Fruit fly (Drosophila melanogaster) whole organism, embryonic: ENCODE results near the gene CG13114.
A peak's percentile ranks its signal among the peaks of the same experiment; 100 is the strongest.

ENCODE experiments used
- CG10209 ChIP-seq: fragments of 200-800 bp; sonication (Bioruptor generic); optimal IDR thresholded peaks from 3 replicates; lab custom pipeline; 2017; ENCODE audit warnings: missing biosample characterization, mild to moderate bottlenecking, missing genetic modification characterization, missing genetic modification reagents
- CG10267 ChIP-seq: fragments of 200-800 bp; sonication (Bioruptor generic); optimal IDR thresholded peaks from 2 replicates; lab custom pipeline; 2018; ENCODE audit warnings: missing biosample characterization, mild to moderate bottlenecking, missing genetic modification characterization, moderate library complexity
- CG10565 ChIP-seq: fragments of 200-800 bp; sonication (Bioruptor generic); optimal IDR thresholded peaks from 3 replicates; lab custom pipeline; 2016; ENCODE audit warnings: missing biosample characterization, mild to moderate bottlenecking, missing genetic modification characterization
- CG12299 ChIP-seq: fragments of 200-800 bp; sonication (Bioruptor generic); optimal IDR thresholded peaks from 2 replicates; lab custom pipeline; 2018; ENCODE audit warnings: missing biosample characterization, mild to moderate bottlenecking, missing genetic modification characterization
- CG14050 ChIP-seq: fragments of 200-800 bp; sonication (Bioruptor generic); IDR thresholded peaks from 3 replicates; pipeline ENCODE4 v1.3.6; 2022; ENCODE audit warnings: missing biosample characterization, missing genetic modification characterization
- CG14710 ChIP-seq: fragments of 200-800 bp; sonication (Bioruptor generic); optimal IDR thresholded peaks from 3 replicates; lab custom pipeline; 2019; ENCODE audit warnings: missing biosample characterization, mild to moderate bottlenecking, missing genetic modification characterization, moderate library complexity
- CG17568 ChIP-seq: fragments of 200-800 bp; sonication (Bioruptor generic); optimal IDR thresholded peaks from 2 replicates; lab custom pipeline; 2018; ENCODE audit warnings: missing biosample characterization, mild to moderate bottlenecking, missing genetic modification characterization, moderate library complexity
- CG2120 ChIP-seq: fragments of 200-800 bp; sonication (Bioruptor generic); optimal IDR thresholded peaks from 3 replicates; lab custom pipeline; 2016; ENCODE audit warnings: missing biosample characterization, missing genetic modification characterization
- CG2129 ChIP-seq: fragments of 200-800 bp; sonication (Bioruptor generic); IDR thresholded peaks from 2 replicates; pipeline ENCODE4 v1.3.6; 2022; ENCODE audit warnings: missing biosample characterization, missing genetic modification characterization; ENCODE audit not compliant: partially characterized antibody
- CG2889 ChIP-seq: fragments of 200-800 bp; sonication (Bioruptor generic); IDR thresholded peaks from 3 replicates; pipeline ENCODE4 v1.3.6; 2022; ENCODE audit warnings: missing biosample characterization, missing genetic modification characterization
- CG31224 ChIP-seq: fragments of 200-800 bp; sonication (Bioruptor generic); IDR thresholded peaks from 2 replicates; pipeline ENCODE4 v1.3.6; 2022; ENCODE audit warnings: missing biosample characterization, missing genetic modification characterization
- CG33213 ChIP-seq: fragments of 200-800 bp; sonication (Bioruptor generic); optimal IDR thresholded peaks from 3 replicates; lab custom pipeline; 2016; ENCODE audit warnings: missing biosample characterization, missing genetic modification characterization
- CG4360 ChIP-seq: fragments of 200-800 bp; sonication (Bioruptor generic); IDR thresholded peaks from 2 replicates; pipeline ENCODE4 v1.3.6; 2022; ENCODE audit warnings: missing biosample characterization, missing genetic modification characterization
- CG4854 ChIP-seq: fragments of 200-800 bp; sonication (Bioruptor generic); optimal IDR thresholded peaks from 2 replicates; lab custom pipeline; 2016; ENCODE audit warnings: missing biosample characterization, missing genetic modification characterization, inconsistent platforms
- CG5245 ChIP-seq: fragments of 200-800 bp; sonication (Bioruptor generic); optimal IDR thresholded peaks from 3 replicates; lab custom pipeline; 2016; ENCODE audit warnings: missing biosample characterization, missing genetic modification characterization
- CG6813 ChIP-seq: fragments of 200-800 bp; sonication (Bioruptor generic); optimal IDR thresholded peaks from 2 replicates; lab custom pipeline; 2017; ENCODE audit warnings: missing biosample characterization, missing genetic modification characterization, mild to moderate bottlenecking, moderate library complexity, missing genetic modification reagents
- CG7357 ChIP-seq: fragments of 200-800 bp; sonication (Bioruptor generic); IDR thresholded peaks from 3 replicates; pipeline ENCODE4 v1.3.6; 2022; ENCODE audit warnings: missing biosample characterization, missing genetic modification characterization
- CG7963 ChIP-seq: fragments of 200-800 bp; sonication (Bioruptor generic); IDR thresholded peaks from 3 replicates; pipeline ENCODE4 v1.3.6; 2022; ENCODE audit warnings: missing biosample characterization, missing genetic modification characterization; ENCODE audit not compliant: partially characterized antibody
- D19A ChIP-seq: fragments of 200-800 bp; optimal IDR thresholded peaks from 3 replicates; lab custom pipeline; 2019; ENCODE audit warnings: missing biosample characterization, mild to moderate bottlenecking, missing genetic modification characterization, moderate library complexity
- D19B ChIP-seq: fragments of 200-800 bp; sonication (Bioruptor generic); optimal IDR thresholded peaks from 2 replicates; lab custom pipeline; 2017; ENCODE audit warnings: missing biosample characterization, mild to moderate bottlenecking, missing genetic modification characterization
- Doc2 ChIP-seq: fragments of 200-800 bp; sonication (Bioruptor generic); IDR thresholded peaks from 2 replicates; pipeline ENCODE4 v1.3.6; 2022; ENCODE audit warnings: missing biosample characterization, missing genetic modification characterization
- Eip74EF ChIP-seq, 2 experiments: fragments of 200-800 bp in 1 of 2; fragments of >200 bp in 1 of 2; sonication (Bioruptor generic) in 1 of 2; optimal IDR thresholded peaks; 2 replicates each; lab custom pipeline; 2017 to 2019; ENCODE audit warnings: missing biosample characterization in 2 of 2, missing genetic modification characterization in 2 of 2, mild to moderate bottlenecking in 1 of 2, moderate library complexity in 1 of 2
- Elba2 ChIP-seq: fragments of 200-800 bp; sonication (Bioruptor generic); optimal IDR thresholded peaks from 3 replicates; lab custom pipeline; 2016; ENCODE audit warnings: missing biosample characterization, missing genetic modification characterization
- Ets97D ChIP-seq: fragments of 200-800 bp; sonication (Bioruptor generic); optimal IDR thresholded peaks from 3 replicates; lab custom pipeline; 2016; ENCODE audit warnings: missing biosample characterization, missing genetic modification characterization
- HLHmδ ChIP-seq: fragments of 200-800 bp; sonication (Bioruptor generic); optimal IDR thresholded peaks from 2 replicates; lab custom pipeline; 2018; ENCODE audit warnings: missing biosample characterization, mild to moderate bottlenecking, missing genetic modification characterization, moderate library complexity
- HmgZ ChIP-seq: fragments of 200-800 bp; sonication (Bioruptor generic); optimal IDR thresholded peaks from 2 replicates; lab custom pipeline; 2018; ENCODE audit warnings: missing biosample characterization, mild to moderate bottlenecking, missing genetic modification characterization
- Hr3 ChIP-seq: fragments of 200-800 bp; sonication (Bioruptor generic); optimal IDR thresholded peaks from 3 replicates; lab custom pipeline; 2016; ENCODE audit warnings: missing biosample characterization, missing genetic modification characterization
- Lpt ChIP-seq: fragments of >200 bp; optimal IDR thresholded peaks from 2 replicates; lab custom pipeline; 2018; ENCODE audit warnings: missing biosample characterization, missing genetic modification characterization
- Scr ChIP-seq: fragments of 200-800 bp; sonication (Bioruptor generic); IDR thresholded peaks from 2 replicates; pipeline ENCODE4 v1.3.6; 2022; ENCODE audit warnings: missing biosample characterization, missing genetic modification characterization; ENCODE audit not compliant: partially characterized antibody
- TFAM ChIP-seq: fragments of 200-800 bp; sonication (Bioruptor generic); optimal IDR thresholded peaks from 2 replicates; lab custom pipeline; 2017; ENCODE audit warnings: missing biosample characterization, missing genetic modification characterization, inconsistent platforms
- chif ChIP-seq, 2 experiments: fragments of 200-800 bp; sonication (Bioruptor generic); optimal IDR thresholded peaks; 3 replicates each; lab custom pipeline; 2016; ENCODE audit warnings: missing biosample characterization in 2 of 2, missing genetic modification characterization in 2 of 2
- chinmo ChIP-seq: fragments of 200-800 bp; sonication (Bioruptor generic); IDR thresholded peaks from 4 replicates; pipeline ENCODE4 v1.3.6; 2022; ENCODE audit warnings: missing biosample characterization, missing genetic modification characterization; ENCODE audit not compliant: partially characterized antibody
- dati ChIP-seq: fragments of 200-800 bp; sonication (Bioruptor generic); IDR thresholded peaks from 2 replicates; pipeline ENCODE4 v1.3.6; 2022; ENCODE audit warnings: missing biosample characterization, missing genetic modification characterization
- disco-r ChIP-seq: fragments of 200-800 bp; sonication (Bioruptor generic); optimal IDR thresholded peaks from 2 replicates; lab custom pipeline; 2016; ENCODE audit warnings: missing biosample characterization, missing genetic modification characterization
- fru ChIP-seq: fragments of >200 bp; optimal IDR thresholded peaks from 2 replicates; lab custom pipeline; 2017
- gcm2 ChIP-seq: fragments of 200-800 bp; sonication (Bioruptor generic); optimal IDR thresholded peaks from 2 replicates; lab custom pipeline; 2016; ENCODE audit warnings: missing biosample characterization, missing genetic modification characterization
- jing ChIP-seq: fragments of 200-800 bp; sonication (Bioruptor generic); optimal IDR thresholded peaks from 2 replicates; lab custom pipeline; 2018; ENCODE audit warnings: missing biosample characterization, mild to moderate bottlenecking, missing genetic modification characterization
- peb ChIP-seq: fragments of 200-800 bp; sonication (Bioruptor generic); IDR thresholded peaks from 2 replicates; pipeline ENCODE4 v1.3.6; 2022; ENCODE audit warnings: missing biosample characterization, missing genetic modification characterization
- pita ChIP-seq: fragments of 200-800 bp; sonication (Bioruptor generic); optimal IDR thresholded peaks from 2 replicates; lab custom pipeline; 2017; ENCODE audit warnings: missing biosample characterization, mild to moderate bottlenecking, missing genetic modification characterization
- pum ChIP-seq: fragments of 200-800 bp; sonication (Bioruptor generic); optimal IDR thresholded peaks from 2 replicates; lab custom pipeline; 2016; ENCODE audit warnings: missing biosample characterization, missing genetic modification characterization
- row ChIP-seq: fragments of 200-800 bp; sonication (Bioruptor generic); IDR thresholded peaks from 3 replicates; pipeline ENCODE4 v1.3.6; 2022; ENCODE audit warnings: missing biosample characterization, missing genetic modification characterization
- salm ChIP-seq: fragments of 200-800 bp; sonication (Bioruptor generic); optimal IDR thresholded peaks from 2 replicates; lab custom pipeline; 2018; ENCODE audit warnings: missing biosample characterization, mild to moderate bottlenecking, missing genetic modification characterization
- scrt ChIP-seq: fragments of 200-800 bp; sonication (Bioruptor generic); optimal IDR thresholded peaks from 2 replicates; lab custom pipeline; 2018; ENCODE audit warnings: missing biosample characterization, mild to moderate bottlenecking, missing genetic modification characterization, moderate library complexity
- shn ChIP-seq: fragments of 200-800 bp; sonication (Bioruptor generic); optimal IDR thresholded peaks from 3 replicates; lab custom pipeline; 2016; ENCODE audit warnings: missing biosample characterization, missing genetic modification characterization
- slbo ChIP-seq: fragments of 200-800 bp; sonication (Bioruptor generic); IDR thresholded peaks from 2 replicates; pipeline ENCODE4 v1.3.6; 2022; ENCODE audit warnings: missing biosample characterization, missing genetic modification characterization
- slp2 ChIP-seq: fragments of 200-800 bp; sonication (Bioruptor generic); optimal IDR thresholded peaks from 2 replicates; lab custom pipeline; 2016; ENCODE audit warnings: missing biosample characterization, missing genetic modification characterization
- tio ChIP-seq: fragments of 200-800 bp; sonication (Bioruptor generic); optimal IDR thresholded peaks from 2 replicates; lab custom pipeline; 2017; ENCODE audit warnings: missing biosample characterization, missing genetic modification characterization, inconsistent platforms
- trh ChIP-seq: fragments of 200-800 bp; sonication (Bioruptor generic); optimal IDR thresholded peaks from 2 replicates; lab custom pipeline; 2016; ENCODE audit warnings: missing biosample characterization, missing genetic modification characterization
- unc-4 ChIP-seq: fragments of 200-800 bp; sonication (Bioruptor generic); IDR thresholded peaks from 2 replicates; pipeline ENCODE4 v1.3.6; 2022; ENCODE audit warnings: missing biosample characterization, missing genetic modification characterization; ENCODE audit not compliant: partially characterized antibody
- zfh2 ChIP-seq: fragments of 200-800 bp; sonication (Bioruptor generic); optimal IDR thresholded peaks from 2 replicates; lab custom pipeline; 2016; ENCODE audit warnings: missing biosample characterization, missing genetic modification characterization

CG13114 gene

DNA sequence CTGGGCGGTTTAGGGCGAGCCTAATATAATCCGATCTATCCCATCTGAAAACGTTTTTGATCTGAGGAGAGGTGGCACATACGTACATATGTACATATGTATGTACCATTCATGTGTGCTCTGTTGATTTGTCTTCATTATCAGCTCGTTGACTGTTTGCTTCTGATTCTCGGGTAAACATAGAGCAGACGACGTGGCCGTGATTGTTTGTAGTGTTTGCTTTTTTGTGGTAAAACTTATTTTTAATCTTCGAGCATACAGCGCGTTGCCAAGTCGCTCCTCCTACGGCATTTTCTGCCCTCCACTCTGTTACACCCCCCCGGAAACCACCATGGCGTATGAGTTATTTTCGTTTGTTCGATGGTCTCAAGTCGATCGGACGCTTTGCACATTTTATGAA lies 19.9 kb upstream of the CG13114 start (continued):
- TF ChIP-seq pum (GFP tag; lab: Kevin White, UChicago) (peak; percentile 78), CG2129 (GFP tag; lab: Robert Waterston, UW) (no peak), CG7963 (no peak), CG14050 (GFP tag; lab: Robert Waterston, UW) (peak; percentile 76), tio (GFP tag; lab: Kevin White, UChicago) (peak; percentile 68), CG2889 (GFP tag; lab: Robert Waterston, UW) (0 out of 3 replicates have a peak, but pooled peaks have one; percentile 41), Elba2 (GFP tag; lab: Kevin White, UChicago) (no peak), Eip74EF (GFP tag; optimal IDR thresholded peaks at IDR 0.05; lab: Kevin White, UChicago) (peak in 1 of 2 experiments; percentile 77), CG6813 (GFP tag; lab: Kevin White, UChicago) (peak; percentile 98), slp2 (GFP tag; lab: Kevin White, UChicago) (peak; percentile 71), TFAM (GFP tag; lab: Kevin White, UChicago) (peak; percentile 83), Lpt (GFP tag; lab: Kevin White, UChicago) (no peak), CG2120 (GFP tag; lab: Kevin White, UChicago) (peak; percentile 71), chinmo (GFP tag; lab: Robert Waterston, UW) (peak; percentile 89; the same call in 3 of the 4 replicates), scrt (GFP tag; lab: Kevin White, UChicago) (peak; percentile 82), HmgZ (tag; lab: Kevin White, UChicago) (peak; percentile 95), D19B (GFP tag; lab: Kevin White, UChicago) (peak; percentile 26), CG10209 (GFP tag; lab: Kevin White, UChicago) (peak; percentile 94), Scr (GFP tag; lab: Robert Waterston, UW) (no peak), gcm2 (GFP tag; lab: Kevin White, UChicago) (peak; percentile 78), trh (GFP tag; lab: Kevin White, UChicago) (peak; percentile 66), HLHmδ (GFP tag; lab: Kevin White, UChicago) (peak; percentile 97), CG17568 (GFP tag; lab: Kevin White, UChicago) (peak; percentile 95), zfh2 (GFP tag; lab: Kevin White, UChicago) (peak; percentile 18), CG14710 (tag; lab: Kevin White, UChicago) (peak; percentile 88), D19A (peak; percentile 74), unc-4 (no peak), CG31224 (peak; percentile 89), CG33213 (GFP tag; lab: Kevin White, UChicago) (peak; percentile 92), peb (GFP tag; lab: Robert Waterston, UW) (peak; percentile 59; the same call in 1 of the 2 replicates), CG10565 (GFP tag; lab: Kevin White, UChicago) (peak; percentile 8), Hr3 (peak; percentile 51), row (GFP tag; lab: Robert Waterston, UW) (peak; percentile 11; the same call in 1 of the 3 replicates), CG5245 (GFP tag; lab: Kevin White, UChicago) (peak; percentile 69), CG4854 (GFP tag; lab: Kevin White, UChicago) (peak; percentile 90), CG4360 (GFP tag; lab: Robert Waterston, UW) (peak; percentile 52; the same call in 1 of the 2 replicates), CG7357 (peak; percentile 56; the same call in 1 of the 3 replicates), disco-r (GFP tag; lab: Kevin White, UChicago) (peak; percentile 82), CG10267 (tag; lab: Kevin White, UChicago) (peak; percentile 33), pita (no peak), dati (peak; percentile 40; the same call in 1 of the 2 replicates), CG12299 (peak; percentile 92), chif (GFP tag; optimal IDR thresholded peaks at IDR 0.05; lab: Kevin White, UChicago) (peak; percentile 78 to 83), salm (tag; lab: Kevin White, UChicago) (peak; percentile 82), shn (GFP tag; lab: Kevin White, UChicago) (peak; percentile 69), jing (peak; percentile 50), slbo (GFP tag; lab: Robert Waterston, UW) (no peak), Ets97D (GFP tag; lab: Kevin White, UChicago) (peak; percentile 42), fru (lab: Kevin White, UChicago) (no peak), Doc2 (GFP tag; lab: Robert Waterston, UW) (no peak)
